Fruit fly (Drosophila melanogaster) whole organism, prepupa: ENCODE results near the gene CG6066.
A peak's percentile ranks its signal among the peaks of the same experiment; 100 is the strongest.

ENCODE experiments used
- CG10631 ChIP-seq: fragments of 200-800 bp; sonication (Bioruptor generic); optimal IDR thresholded peaks from 2 replicates; lab custom pipeline; 2016; ENCODE audit warnings: missing biosample characterization, missing genetic modification characterization
- CG11294 ChIP-seq: fragments of 200-800 bp; sonication (Bioruptor generic); IDR thresholded peaks from 2 replicates; pipeline ENCODE4 v1.3.6; 2022; ENCODE audit warnings: missing biosample characterization, missing genetic modification characterization
- CG11762 ChIP-seq: fragments of 200-800 bp; sonication (Bioruptor generic); optimal IDR thresholded peaks from 3 replicates; lab custom pipeline; 2016; ENCODE audit warnings: missing biosample characterization, missing genetic modification characterization; ENCODE audit not compliant: insufficient read depth
- CG1621 ChIP-seq: fragments of 200-800 bp; sonication (Bioruptor generic); optimal IDR thresholded peaks from 3 replicates; lab custom pipeline; 2018; ENCODE audit warnings: missing biosample characterization, mild to moderate bottlenecking, missing genetic modification characterization
- CG16779 ChIP-seq: fragments of 200-800 bp; sonication (Bioruptor generic); optimal IDR thresholded peaks from 3 replicates; lab custom pipeline; 2017; ENCODE audit warnings: missing biosample characterization, mild to moderate bottlenecking, missing genetic modification characterization
- CG3032 ChIP-seq: fragments of 200-800 bp; optimal IDR thresholded peaks from 2 replicates; lab custom pipeline; 2019; ENCODE audit warnings: missing biosample characterization, mild to moderate bottlenecking, missing genetic modification characterization, moderate library complexity
- CG31627 ChIP-seq: fragments of 200-800 bp; sonication (Bioruptor generic); optimal IDR thresholded peaks from 3 replicates; lab custom pipeline; 2016; ENCODE audit warnings: missing biosample characterization, missing genetic modification characterization
- CG32006 ChIP-seq: fragments of 200-800 bp; sonication (Bioruptor generic); optimal IDR thresholded peaks from 3 replicates; lab custom pipeline; 2017; ENCODE audit warnings: missing biosample characterization, mild to moderate bottlenecking, missing genetic modification characterization
- CG34406 ChIP-seq: fragments of 200-800 bp; sonication (Bioruptor generic); optimal IDR thresholded peaks from 3 replicates; lab custom pipeline; 2016; ENCODE audit warnings: missing biosample characterization, missing genetic modification characterization
- CG3919 ChIP-seq: fragments of 200-800 bp; sonication (Bioruptor generic); optimal IDR thresholded peaks from 3 replicates; lab custom pipeline; 2016; ENCODE audit warnings: missing biosample characterization, missing genetic modification characterization
- CG4318 ChIP-seq: fragments of 200-800 bp; sonication (Bioruptor generic); optimal IDR thresholded peaks from 3 replicates; lab custom pipeline; 2017; ENCODE audit warnings: missing biosample characterization, mild to moderate bottlenecking, missing genetic modification characterization
- CG6163 ChIP-seq: fragments of 200-800 bp; sonication (Bioruptor generic); IDR thresholded peaks from 3 replicates; pipeline ENCODE4 v1.3.6; 2022; ENCODE audit warnings: missing biosample characterization, missing genetic modification characterization
- CG6276 ChIP-seq: fragments of 200-800 bp; sonication (Bioruptor generic); optimal IDR thresholded peaks from 2 replicates; lab custom pipeline; 2017; ENCODE audit warnings: missing biosample characterization, mild to moderate bottlenecking, missing genetic modification characterization
- CG6792 ChIP-seq: fragments of 200-800 bp; sonication (Bioruptor generic); optimal IDR thresholded peaks from 3 replicates; lab custom pipeline; 2016; ENCODE audit warnings: missing biosample characterization, missing genetic modification characterization
- CG6808 ChIP-seq: fragments of 200-800 bp; sonication (Bioruptor generic); optimal IDR thresholded peaks from 3 replicates; lab custom pipeline; 2017; ENCODE audit warnings: missing biosample characterization, missing genetic modification characterization, mild to moderate bottlenecking, moderate library complexity, missing genetic modification reagents
- CG6854 ChIP-seq: fragments of 200-800 bp; sonication (Bioruptor generic); optimal IDR thresholded peaks from 2 replicates; lab custom pipeline; 2017; ENCODE audit warnings: missing biosample characterization, mild to moderate bottlenecking, missing genetic modification characterization
- CG7368 ChIP-seq: fragments of 200-800 bp; sonication (Bioruptor generic); optimal IDR thresholded peaks from 3 replicates; lab custom pipeline; 2016; ENCODE audit warnings: missing biosample characterization, missing genetic modification characterization
- CG8119 ChIP-seq: fragments of 200-800 bp; sonication (Bioruptor generic); IDR thresholded peaks from 3 replicates; pipeline ENCODE4 v1.3.6; 2022; ENCODE audit warnings: missing biosample characterization, missing genetic modification characterization
- CG8632 ChIP-seq: fragments of 200-800 bp; sonication (Bioruptor generic); optimal IDR thresholded peaks from 3 replicates; lab custom pipeline; 2016; ENCODE audit warnings: missing biosample characterization, missing genetic modification characterization
- CG9139 ChIP-seq: fragments of 200-800 bp; sonication (Bioruptor generic); optimal IDR thresholded peaks from 3 replicates; lab custom pipeline; 2017; ENCODE audit warnings: missing biosample characterization, mild to moderate bottlenecking, missing genetic modification characterization
- Eip78C ChIP-seq: fragments of 200-800 bp; sonication (Bioruptor generic); peaks from one replicate; lab custom pipeline; 2016; ENCODE audit warnings: missing biosample characterization, missing genetic modification characterization
- Ets21C ChIP-seq: fragments of 200-800 bp; sonication (Bioruptor generic); optimal IDR thresholded peaks from 3 replicates; lab custom pipeline; 2016; ENCODE audit warnings: missing biosample characterization, missing genetic modification characterization
- Ets96B ChIP-seq: fragments of 200-800 bp; optimal IDR thresholded peaks from 2 replicates; lab custom pipeline; 2019; ENCODE audit warnings: missing biosample characterization, mild to moderate bottlenecking, missing genetic modification characterization, moderate library complexity
- Hr38 ChIP-seq: sonication (Bioruptor generic); optimal IDR thresholded peaks from 2 replicates; lab custom pipeline; 2016; ENCODE audit warnings: missing biosample characterization, missing genetic modification characterization
- Hr39 ChIP-seq: fragments of 200-800 bp; sonication (Bioruptor generic); optimal IDR thresholded peaks from 2 replicates; lab custom pipeline; 2016; ENCODE audit warnings: missing biosample characterization, missing genetic modification characterization
- Hr4 ChIP-seq: fragments of 200-800 bp; sonication (Bioruptor generic); optimal IDR thresholded peaks from 3 replicates; lab custom pipeline; 2016; ENCODE audit warnings: missing biosample characterization, missing genetic modification characterization
- Lpt ChIP-seq: fragments of 200-800 bp; sonication (Bioruptor generic); optimal IDR thresholded peaks from 3 replicates; lab custom pipeline; 2016; ENCODE audit warnings: missing biosample characterization, missing genetic modification characterization
- Met ChIP-seq: fragments of 200-800 bp; sonication (Bioruptor generic); optimal IDR thresholded peaks from 3 replicates; lab custom pipeline; 2016; ENCODE audit warnings: missing biosample characterization, missing genetic modification characterization
- OdsH ChIP-seq: fragments of 200-800 bp; sonication (Bioruptor generic); optimal IDR thresholded peaks from 3 replicates; lab custom pipeline; 2016; ENCODE audit warnings: missing biosample characterization, missing genetic modification characterization
- Smox ChIP-seq: fragments of 200-800 bp; sonication (Bioruptor generic); optimal IDR thresholded peaks from 3 replicates; lab custom pipeline; 2016; ENCODE audit warnings: missing biosample characterization, missing genetic modification characterization
- Sox102F ChIP-seq: fragments of 200-800 bp; sonication (Bioruptor generic); optimal IDR thresholded peaks from 2 replicates; lab custom pipeline; 2016; ENCODE audit warnings: missing biosample characterization, mild to moderate bottlenecking, missing genetic modification characterization
- Sox15 ChIP-seq: fragments of 200-800 bp; sonication (Bioruptor generic); optimal IDR thresholded peaks from 3 replicates; lab custom pipeline; 2016; ENCODE audit warnings: missing biosample characterization, missing genetic modification characterization
- achi ChIP-seq: fragments of 200-800 bp; sonication (Bioruptor generic); optimal IDR thresholded peaks from 3 replicates; lab custom pipeline; 2016; ENCODE audit warnings: missing biosample characterization, missing genetic modification characterization
- acj6 ChIP-seq: fragments of 200-800 bp; sonication (Bioruptor generic); optimal IDR thresholded peaks from 3 replicates; lab custom pipeline; 2016; ENCODE audit warnings: missing biosample characterization, missing genetic modification characterization
- cyc ChIP-seq: fragments of 200-800 bp; sonication (Bioruptor generic); optimal IDR thresholded peaks from 3 replicates; lab custom pipeline; 2016; ENCODE audit warnings: missing biosample characterization, missing genetic modification characterization
- dac ChIP-seq: fragments of 200-800 bp; sonication (Bioruptor generic); optimal IDR thresholded peaks from 2 replicates; lab custom pipeline; 2017; ENCODE audit warnings: missing biosample characterization, mild to moderate bottlenecking, missing genetic modification characterization
- dsx ChIP-seq: fragments of 200-800 bp; optimal IDR thresholded peaks from 3 replicates; lab custom pipeline; 2019; ENCODE audit warnings: missing biosample characterization, mild to moderate bottlenecking, missing genetic modification characterization, moderate library complexity; ENCODE audit not compliant: poor library complexity, severe bottlenecking
- esn ChIP-seq: fragments of 200-800 bp; sonication (Bioruptor generic); optimal IDR thresholded peaks from 2 replicates; lab custom pipeline; 2016; ENCODE audit warnings: missing biosample characterization, mild to moderate bottlenecking, missing genetic modification characterization, moderate library complexity
- fd59A ChIP-seq: fragments of 200-800 bp; sonication (Bioruptor generic); optimal IDR thresholded peaks from 2 replicates; lab custom pipeline; 2017; ENCODE audit warnings: missing biosample characterization, mild to moderate bottlenecking, missing genetic modification characterization, missing genetic modification reagents
- fd85E ChIP-seq: fragments of 200-800 bp; sonication (Bioruptor generic); optimal IDR thresholded peaks from 3 replicates; lab custom pipeline; 2016; ENCODE audit warnings: missing biosample characterization, missing genetic modification characterization
- fkh ChIP-seq: fragments of 200-800 bp; sonication (Bioruptor generic); optimal IDR thresholded peaks from 3 replicates; lab custom pipeline; 2017; ENCODE audit warnings: missing biosample characterization, mild to moderate bottlenecking, missing genetic modification characterization, moderate library complexity
- lz ChIP-seq: fragments of 200-800 bp; sonication (Bioruptor generic); optimal IDR thresholded peaks from 3 replicates; lab custom pipeline; 2016; ENCODE audit warnings: missing biosample characterization, missing genetic modification characterization
- net ChIP-seq: fragments of 200-800 bp; sonication (Bioruptor generic); optimal IDR thresholded peaks from 3 replicates; lab custom pipeline; 2016; ENCODE audit warnings: missing biosample characterization, missing genetic modification characterization
- pdm3 ChIP-seq: fragments of 200-800 bp; sonication (Bioruptor generic); optimal IDR thresholded peaks from 3 replicates; lab custom pipeline; 2016; ENCODE audit warnings: missing biosample characterization, missing genetic modification characterization
- salr ChIP-seq, 2 experiments: fragments of 200-800 bp; sonication (Bioruptor generic); optimal IDR thresholded peaks; 3 replicates each; lab custom pipeline; 2016 to 2018; ENCODE audit warnings: missing biosample characterization in 2 of 2, missing genetic modification characterization in 2 of 2, mild to moderate bottlenecking in 1 of 2
- spab ChIP-seq: fragments of 200-800 bp; sonication (Bioruptor generic); optimal IDR thresholded peaks from 2 replicates; lab custom pipeline; 2017; ENCODE audit warnings: missing biosample characterization, mild to moderate bottlenecking, missing genetic modification characterization, missing genetic modification reagents
- ss ChIP-seq, 2 experiments: fragments of 200-800 bp; sonication (Bioruptor generic); optimal IDR thresholded peaks; 2 replicates in 1 of 2; 3 replicates in 1 of 2; lab custom pipeline; 2017 to 2018; ENCODE audit warnings: mild to moderate bottlenecking in 2 of 2, missing biosample characterization in 2 of 2, missing genetic modification characterization in 2 of 2, moderate library complexity in 1 of 2
- svp ChIP-seq: fragments of 200-800 bp; sonication (Bioruptor generic); peaks from one replicate; lab custom pipeline; 2016; ENCODE audit warnings: missing biosample characterization, missing genetic modification characterization
- topi ChIP-seq: fragments of 200-800 bp; sonication (Bioruptor generic); optimal IDR thresholded peaks from 3 replicates; lab custom pipeline; 2016; ENCODE audit warnings: missing biosample characterization, missing genetic modification characterization
- vri ChIP-seq: fragments of 200-800 bp; sonication (Bioruptor generic); optimal IDR thresholded peaks from 3 replicates; lab custom pipeline; 2016; ENCODE audit warnings: missing biosample characterization, mild to moderate bottlenecking, missing genetic modification characterization

The CG6066 gene

DNA sequence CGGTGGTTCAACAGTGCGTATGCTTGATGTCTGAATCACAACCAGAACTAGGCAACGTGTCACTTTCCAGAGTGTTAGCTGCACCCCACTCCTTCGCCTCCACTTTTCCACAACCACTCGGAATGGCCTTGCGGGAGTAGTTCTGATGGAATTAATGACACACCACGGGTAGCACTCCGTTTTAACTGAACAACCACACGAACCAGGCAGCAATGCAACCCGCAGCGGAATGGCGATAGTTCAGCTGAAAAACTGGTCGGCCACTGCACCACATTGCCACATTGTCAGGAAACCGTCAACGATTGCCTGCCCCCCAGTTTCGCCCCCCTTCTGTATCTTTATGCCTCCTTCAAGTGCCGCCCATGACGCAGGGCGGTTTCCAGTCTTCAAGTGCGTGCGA is 29.0 kb downstream of the CG6066 start, which contains the start of gene Cpr97Ea:
Cpr97Ea (minus strand) TSS at position 230 of the 400 bp plus-strand sequence.
- no peak for TF ChIP-seq Sox15 (GFP tag; lab: Kevin White, UChicago)
- no peak for TF ChIP-seq CG3919
- TF ChIP-seq fd85E, result no peak
- peak; percentile 76 for TF ChIP-seq CG1621
- TF ChIP-seq CG32006 (GFP tag; lab: Kevin White, UChicago), result no peak
- TF ChIP-seq Eip78C, result peak; percentile 18
- peak; percentile 0 to 18 for TF ChIP-seq ss (GFP tag; optimal IDR thresholded peaks at IDR 0.05; lab: Kevin White, UChicago)

dm6 chr3R:27084528-27085052 is 31.9 kb downstream of the CG6066 start:
- TF ChIP-seq Hr38 (GFP tag; lab: Kevin White, UChicago) (no peak), CG6854 (GFP tag; lab: Kevin White, UChicago) (no peak), Sox102F (GFP tag; lab: Kevin White, UChicago) (no peak), CG9139 (GFP tag; lab: Kevin White, UChicago) (peak; percentile 28), CG3919 (peak; percentile 49), Smox (no peak), vri (GFP tag; lab: Kevin White, UChicago) (no peak), svp (GFP tag; lab: Kevin White, UChicago) (no peak), dsx (GFP tag; lab: Kevin White, UChicago) (peak; percentile 66), pdm3 (GFP tag; lab: Kevin White, UChicago) (no peak), CG6276 (peak; percentile 8), cyc (GFP tag; lab: Kevin White, UChicago) (no peak), OdsH (no peak), CG31627 (GFP tag; lab: Kevin White, UChicago) (no peak), topi (GFP tag; lab: Kevin White, UChicago) (peak; percentile 19), CG6808 (GFP tag; lab: Kevin White, UChicago) (peak; percentile 63), fd59A (GFP tag; lab: Kevin White, UChicago) (no peak), Lpt (GFP tag; lab: Kevin White, UChicago) (peak; percentile 9), CG1621 (no peak), Eip78C (peak; percentile 92), CG8632 (no peak), CG16779 (tag; lab: Kevin White, UChicago) (no peak), CG4318 (GFP tag; lab: Kevin White, UChicago) (no peak), spab (peak; percentile 45), CG6792 (GFP tag; lab: Kevin White, UChicago) (peak; percentile 16), Hr4 (GFP tag; lab: Kevin White, UChicago) (no peak), CG6163 (peak; percentile 78), CG34406 (GFP tag; lab: Kevin White, UChicago) (no peak), CG11294 (GFP tag; lab: Robert Waterston, UW) (no peak), CG8119 (GFP tag; lab: Robert Waterston, UW) (no peak), Ets96B (tag; lab: Kevin White, UChicago) (peak; percentile 64), salr (GFP tag; optimal IDR thresholded peaks at IDR 0.05; lab: Kevin White, UChicago) (no peak), CG10631 (GFP tag; lab: Kevin White, UChicago) (peak; percentile 21), fd85E (no peak), CG3032 (tag; lab: Kevin White, UChicago) (peak; percentile 51), fkh (GFP tag; lab: Kevin White, UChicago) (no peak), dac (GFP tag; lab: Kevin White, UChicago) (no peak), ss (GFP tag; optimal IDR thresholded peaks at IDR 0.05; lab: Kevin White, UChicago) (peak; percentile 68 to 74), CG7368 (GFP tag; lab: Kevin White, UChicago) (peak; percentile 46), net (GFP tag; lab: Kevin White, UChicago) (peak; percentile 22), Ets21C (GFP tag; lab: Kevin White, UChicago) (no peak), Met (peak; percentile 14), lz (GFP tag; lab: Kevin White, UChicago) (no peak), achi (GFP tag; lab: Kevin White, UChicago) (peak; percentile 53), CG11762 (GFP tag; lab: Kevin White, UChicago) (peak; percentile 1), Hr39 (GFP tag; lab: Kevin White, UChicago) (no peak), esn (no peak), acj6 (GFP tag; lab: Kevin White, UChicago) (no peak)
